Fruit fly (Drosophila melanogaster) whole organism, wandering third instar larva: ENCODE results near the gene TwdlY.

Experiments used
- Abd-B ChIP-seq: fragments of >200 bp; optimal IDR thresholded peaks from 2 replicates; lab custom pipeline; 2017; ENCODE audit warnings: missing biosample characterization, missing genetic modification characterization
- CG32264 ChIP-seq: fragments of 200-800 bp; sonication (Bioruptor generic); optimal IDR thresholded peaks from 2 replicates; lab custom pipeline; 2016; ENCODE audit warnings: missing biosample characterization, missing genetic modification characterization
- CG9705 ChIP-seq: fragments of 200-800 bp; sonication (Bioruptor generic); optimal IDR thresholded peaks from 2 replicates; lab custom pipeline; 2018; ENCODE audit warnings: missing biosample characterization, mild to moderate bottlenecking, missing genetic modification characterization
- CrebA ChIP-seq: fragments of 200-800 bp; sonication (Bioruptor generic); optimal IDR thresholded peaks from 2 replicates; lab custom pipeline; 2016; ENCODE audit warnings: missing biosample characterization, mild to moderate bottlenecking, missing genetic modification characterization, borderline replicate concordance
- Dfd ChIP-seq: fragments of >200 bp; optimal IDR thresholded peaks from 2 replicates; lab custom pipeline; 2017; ENCODE audit warnings: missing biosample characterization, missing genetic modification characterization
- Dif ChIP-seq: fragments of 200-275, 200-300 bp; sonication (Bioruptor generic); optimal IDR thresholded peaks from 2 replicates; lab custom pipeline; 2018; ENCODE audit warnings: missing biosample characterization, missing genetic modification characterization; ENCODE audit not compliant: partially characterized antibody
- GATAd ChIP-seq: sonication (Bioruptor generic); optimal IDR thresholded peaks from 2 replicates; lab custom pipeline; 2016; ENCODE audit warnings: missing biosample characterization, missing genetic modification characterization
- HLH106 ChIP-seq: fragments of 200-800 bp; optimal IDR thresholded peaks from 3 replicates; lab custom pipeline; 2019; ENCODE audit warnings: missing biosample characterization, mild to moderate bottlenecking, missing genetic modification characterization, moderate library complexity
- Hnf4 ChIP-seq: fragments of 200-800 bp; sonication (Bioruptor generic); optimal IDR thresholded peaks from 2 replicates; lab custom pipeline; 2016; ENCODE audit warnings: missing biosample characterization, mild to moderate bottlenecking, missing genetic modification characterization
- Hr78 ChIP-seq: fragments of >200 bp; optimal IDR thresholded peaks from 2 replicates; lab custom pipeline; 2017; ENCODE audit warnings: missing biosample characterization, missing genetic modification characterization
- Hr83 ChIP-seq: fragments of 200-300 bp; sonication (Bioruptor generic); optimal IDR thresholded peaks from 2 replicates; lab custom pipeline; 2016; ENCODE audit warnings: missing biosample characterization, mild to moderate bottlenecking, missing genetic modification characterization, moderate library complexity; ENCODE audit not compliant: poor library complexity, severe bottlenecking
- Jra ChIP-seq: sonication (Bioruptor generic); optimal IDR thresholded peaks from 2 replicates; lab custom pipeline; 2016; ENCODE audit warnings: missing biosample characterization, missing genetic modification characterization
- Mio ChIP-seq: sonication (Bioruptor generic); optimal IDR thresholded peaks from 2 replicates; lab custom pipeline; 2016; ENCODE audit warnings: missing biosample characterization, missing genetic modification characterization
- Myc ChIP-seq: fragments of >200 bp; optimal IDR thresholded peaks from 2 replicates; lab custom pipeline; 2017
- N ChIP-seq: fragments of >200 bp; optimal IDR thresholded peaks from 2 replicates; lab custom pipeline; 2018; ENCODE audit warnings: missing biosample characterization, missing external identifiers, missing genetic modification characterization
- OdsH ChIP-seq: fragments of 200-800 bp; sonication (Bioruptor generic); optimal IDR thresholded peaks from 2 replicates; lab custom pipeline; 2016; ENCODE audit warnings: missing biosample characterization, mild to moderate bottlenecking, missing genetic modification characterization
- Rel ChIP-seq, 2 experiments: fragments of 200-800 bp; sonication (Bioruptor generic) in 1 of 2; optimal IDR thresholded peaks; 2 replicates in 1 of 2; 3 replicates in 1 of 2; lab custom pipeline; 2016 to 2019; ENCODE audit warnings: mild to moderate bottlenecking in 2 of 2, missing biosample characterization in 2 of 2, missing genetic modification characterization in 2 of 2, moderate library complexity in 1 of 2
- Sp1 ChIP-seq: fragments of 200-800 bp; sonication (Bioruptor generic); optimal IDR thresholded peaks from 3 replicates; lab custom pipeline; 2019; ENCODE audit warnings: missing biosample characterization, mild to moderate bottlenecking, missing genetic modification characterization, moderate library complexity
- Vsx2 ChIP-seq: fragments of 200-300, 225-300 bp; sonication (Bioruptor generic); optimal IDR thresholded peaks from 2 replicates; lab custom pipeline; 2018; ENCODE audit warnings: missing biosample characterization, missing genetic modification characterization; ENCODE audit not compliant: partially characterized antibody
- br ChIP-seq: fragments of 200-800 bp; sonication (Bioruptor generic); optimal IDR thresholded peaks from 2 replicates; lab custom pipeline; 2016; ENCODE audit warnings: missing biosample characterization, missing genetic modification characterization
- brk ChIP-seq: fragments of 200-800 bp; sonication (Bioruptor generic); optimal IDR thresholded peaks from 2 replicates; lab custom pipeline; 2016; ENCODE audit warnings: missing biosample characterization, mild to moderate bottlenecking, missing genetic modification characterization
- dl ChIP-seq, 2 experiments: fragments of 175-275, 200-275 bp in 1 of 2; fragments of 200-275 bp in 1 of 2; sonication (Bioruptor generic); optimal IDR thresholded peaks; lab custom pipeline; 2018; ENCODE audit warnings: mild to moderate bottlenecking in 2 of 2, missing biosample characterization in 2 of 2, missing genetic modification characterization in 2 of 2, moderate library complexity in 2 of 2; ENCODE audit not compliant: partially characterized antibody in 2 of 2, insufficient read depth in 1 of 2
- dmrt93B ChIP-seq: fragments of 200-800 bp; sonication (Bioruptor generic); optimal IDR thresholded peaks from 2 replicates; lab custom pipeline; 2018; ENCODE audit warnings: missing biosample characterization, mild to moderate bottlenecking, missing genetic modification characterization
- dsf ChIP-seq: sonication (Bioruptor generic); optimal IDR thresholded peaks from 2 replicates; lab custom pipeline; 2016; ENCODE audit warnings: missing biosample characterization, missing genetic modification characterization, borderline replicate concordance
- ey ChIP-seq: fragments of 200-800 bp; sonication (Bioruptor generic); optimal IDR thresholded peaks from 2 replicates; lab custom pipeline; 2016; ENCODE audit warnings: missing biosample characterization, missing genetic modification characterization
- foxo ChIP-seq, 2 experiments: fragments of 200-800 bp; sonication (Bioruptor generic); optimal IDR thresholded peaks; 2 replicates in 1 of 2; 3 replicates in 1 of 2; lab custom pipeline; 2016 to 2017; ENCODE audit warnings: missing biosample characterization in 2 of 2, missing genetic modification characterization in 2 of 2
- fru ChIP-seq: fragments of 200-800 bp; sonication (Bioruptor generic); optimal IDR thresholded peaks from 3 replicates; lab custom pipeline; 2016; ENCODE audit warnings: missing biosample characterization, mild to moderate bottlenecking, missing genetic modification characterization
- h ChIP-seq: fragments of 200-800 bp; sonication (Bioruptor generic); optimal IDR thresholded peaks from 3 replicates; lab custom pipeline; 2016; ENCODE audit warnings: missing biosample characterization, mild to moderate bottlenecking, missing genetic modification characterization
- jim ChIP-seq: fragments of 175-275, 200-325 bp; sonication (Bioruptor generic); optimal IDR thresholded peaks from 2 replicates; lab custom pipeline; 2016; ENCODE audit warnings: missing biosample characterization, mild to moderate bottlenecking, missing genetic modification characterization
- lola ChIP-seq: fragments of >200 bp; optimal IDR thresholded peaks from 2 replicates; lab custom pipeline; 2017; ENCODE audit warnings: missing biosample characterization, missing genetic modification characterization
- pan ChIP-seq: fragments of >200 bp; optimal IDR thresholded peaks from 2 replicates; lab custom pipeline; 2017
- psq ChIP-seq: fragments of 200-800 bp; sonication (Bioruptor generic); optimal IDR thresholded peaks from 3 replicates; lab custom pipeline; 2017; ENCODE audit warnings: missing biosample characterization, mild to moderate bottlenecking, missing genetic modification characterization, moderate library complexity
- rgr ChIP-seq: fragments of 200-800 bp; sonication (Bioruptor generic); optimal IDR thresholded peaks from 3 replicates; lab custom pipeline; 2016; ENCODE audit warnings: missing biosample characterization, mild to moderate bottlenecking, missing genetic modification characterization
- sage ChIP-seq: fragments of 200-800 bp; sonication (Bioruptor generic); optimal IDR thresholded peaks from 2 replicates; lab custom pipeline; 2016; ENCODE audit warnings: missing biosample characterization, mild to moderate bottlenecking, missing genetic modification characterization
- sv ChIP-seq: fragments of 200-800 bp; sonication (Bioruptor generic); optimal IDR thresholded peaks from 3 replicates; lab custom pipeline; 2016; ENCODE audit warnings: missing biosample characterization, missing genetic modification characterization
- tai ChIP-seq: sonication (Bioruptor generic); optimal IDR thresholded peaks from 2 replicates; lab custom pipeline; 2016; ENCODE audit warnings: missing biosample characterization, missing genetic modification characterization
- usp ChIP-seq: fragments of >200 bp; optimal IDR thresholded peaks from 2 replicates; lab custom pipeline; 2017; ENCODE audit warnings: missing biosample characterization, missing genetic modification characterization
- woc ChIP-seq: sonication (Bioruptor generic); optimal IDR thresholded peaks from 2 replicates; lab custom pipeline; 2016; ENCODE audit warnings: missing biosample characterization, mild to moderate bottlenecking, missing genetic modification characterization

TwdlY gene

DNA sequence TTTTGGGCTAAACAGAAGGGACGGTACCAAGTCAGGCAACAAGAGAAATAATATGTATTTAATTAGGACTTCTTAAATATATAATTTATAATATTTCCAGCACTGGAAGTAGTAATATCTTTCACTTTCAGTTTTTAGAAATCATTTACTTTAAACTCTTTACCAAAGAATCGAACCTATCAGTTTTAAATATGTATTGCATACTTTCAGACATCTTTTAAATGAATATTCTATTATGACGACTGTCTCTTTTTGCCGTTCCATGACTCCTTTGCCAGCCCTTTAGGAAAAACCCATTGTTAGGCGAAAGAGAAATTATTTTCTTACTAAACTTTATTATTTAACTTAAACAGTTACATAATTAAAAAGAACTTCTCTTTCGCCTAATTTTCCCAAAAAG, 22.9 kb downstream of the TwdlY start:
- TF ChIP-seq HLH106 (tag; lab: Kevin White, UChicago) = no peak
- no peak for TF ChIP-seq CrebA
- no peak for TF ChIP-seq br (GFP tag; lab: Kevin White, UChicago)
- TF ChIP-seq Rel (GFP tag; optimal IDR thresholded peaks at IDR 0.05; lab: Kevin White, UChicago) = no peak
- no peak for TF ChIP-seq Rel (tag; optimal IDR thresholded peaks at IDR 0.05; lab: Kevin White, UChicago)
- TF ChIP-seq Hr83 (GFP tag; lab: Kevin White, UChicago) = no peak
- no peak for TF ChIP-seq CG32264 (GFP tag; lab: Kevin White, UChicago)
- TF ChIP-seq dsf (GFP tag; lab: Kevin White, UChicago) = no peak
- no peak for TF ChIP-seq fru (GFP tag; lab: Kevin White, UChicago)
- no peak for TF ChIP-seq usp (GFP tag; lab: Kevin White, UChicago)
- no peak for TF ChIP-seq pan (lab: Kevin White, UChicago)
- TF ChIP-seq Vsx2 = no peak
- no peak for TF ChIP-seq woc (GFP tag; lab: Kevin White, UChicago)
- no peak for TF ChIP-seq Dif (GFP tag; lab: Kevin White, UChicago)
- TF ChIP-seq lola (GFP tag; lab: Kevin White, UChicago) = no peak
- TF ChIP-seq Sp1 (GFP tag; lab: Kevin White, UChicago) = no peak

DNA sequence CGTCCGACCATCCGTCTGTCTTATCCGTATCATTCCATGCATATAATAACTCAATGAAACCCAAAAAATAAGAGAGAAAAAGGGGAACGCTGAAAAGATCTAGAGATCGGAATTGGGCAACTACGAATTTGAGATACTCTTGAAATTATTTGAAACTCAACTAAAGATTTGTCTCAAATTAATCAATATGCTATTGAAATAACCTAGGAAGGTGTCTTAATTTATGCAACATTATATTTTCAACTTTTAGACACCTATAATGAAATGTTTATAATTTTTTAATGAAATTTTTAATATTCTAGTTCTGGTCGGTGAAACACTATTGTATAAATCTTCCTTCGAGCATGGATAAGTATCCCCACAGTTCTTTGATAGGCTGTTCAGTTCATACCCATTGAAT, 25.8 kb downstream of the TwdlY start:
- no peak for TF ChIP-seq CG32264 (GFP tag; lab: Kevin White, UChicago)
- no peak for TF ChIP-seq Dfd
- TF ChIP-seq Vsx2 = no peak
- TF ChIP-seq, all 38 proteins: peak for 0

DNA sequence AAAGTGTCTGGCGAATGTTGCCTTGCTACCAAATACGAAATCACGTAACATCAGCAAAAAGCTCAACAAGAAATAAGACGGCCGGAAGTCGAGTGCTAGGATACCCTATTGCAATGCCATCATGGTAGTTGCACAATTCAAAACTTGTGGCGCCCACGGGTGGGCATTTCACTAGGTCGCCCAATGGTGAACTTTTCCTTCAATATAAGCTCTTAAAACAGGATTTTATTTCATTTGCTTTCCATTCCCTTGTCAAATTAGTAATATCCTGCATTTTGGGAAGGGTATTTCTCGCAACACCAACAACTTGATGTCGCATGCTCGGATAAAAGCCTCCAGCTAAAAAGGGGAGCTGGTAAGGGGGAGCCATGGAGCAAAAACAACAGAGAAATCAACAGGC, 26.8 kb downstream of the TwdlY start:
- no peak for TF ChIP-seq jim
- no peak for TF ChIP-seq tai (GFP tag; lab: Kevin White, UChicago)
- peak; percentile 68 for TF ChIP-seq ey (GFP tag; lab: Kevin White, UChicago)
- peak; percentile 71 for TF ChIP-seq HLH106 (tag; lab: Kevin White, UChicago)
- TF ChIP-seq Mio (GFP tag; lab: Kevin White, UChicago) = no peak
- no peak for TF ChIP-seq Abd-B (GFP tag; lab: Kevin White, UChicago)
- TF ChIP-seq woc (GFP tag; lab: Kevin White, UChicago) = peak; percentile 90
- no peak for TF ChIP-seq Rel (GFP tag; optimal IDR thresholded peaks at IDR 0.05; lab: Kevin White, UChicago)
- TF ChIP-seq Rel (tag; optimal IDR thresholded peaks at IDR 0.05; lab: Kevin White, UChicago) = no peak
- no peak for TF ChIP-seq pan (lab: Kevin White, UChicago)
- TF ChIP-seq br (GFP tag; lab: Kevin White, UChicago) = peak; percentile 69
- peak; percentile 67 for TF ChIP-seq Sp1 (GFP tag; lab: Kevin White, UChicago)
- TF ChIP-seq usp (GFP tag; lab: Kevin White, UChicago) = no peak
- no peak for TF ChIP-seq Myc
- TF ChIP-seq Hr83 (GFP tag; lab: Kevin White, UChicago) = no peak
- TF ChIP-seq Dif (GFP tag; lab: Kevin White, UChicago) = no peak
- TF ChIP-seq GATAd (GFP tag; lab: Kevin White, UChicago) = no peak
- no peak for TF ChIP-seq lola (GFP tag; lab: Kevin White, UChicago)
- TF ChIP-seq fru (GFP tag; lab: Kevin White, UChicago) = peak; percentile 76
- no peak for TF ChIP-seq Vsx2
- TF ChIP-seq rgr = peak; percentile 69
- no peak for TF ChIP-seq Hr78 (GFP tag; lab: Kevin White, UChicago)
- TF ChIP-seq brk (GFP tag; lab: Kevin White, UChicago) = no peak
- peak in 1 of 2 experiments; percentile 76 for TF ChIP-seq foxo (GFP tag; optimal IDR thresholded peaks at IDR 0.05; lab: Kevin White, UChicago)
- TF ChIP-seq OdsH (GFP tag; lab: Kevin White, UChicago) = peak; percentile 42
- TF ChIP-seq CrebA = no peak
- peak; percentile 77 for TF ChIP-seq h (GFP tag; lab: Kevin White, UChicago)
- TF ChIP-seq dsf (GFP tag; lab: Kevin White, UChicago) = no peak
- TF ChIP-seq Hnf4 (GFP tag; lab: Kevin White, UChicago) = peak; percentile 35
- no peak for TF ChIP-seq Jra (GFP tag; lab: Kevin White, UChicago)
- TF ChIP-seq sv (GFP tag; lab: Kevin White, UChicago) = no peak
- TF ChIP-seq sage (GFP tag; lab: Kevin White, UChicago) = peak; percentile 61
- peak; percentile 58 for TF ChIP-seq psq
- no peak for TF ChIP-seq dl (GFP tag; optimal IDR thresholded peaks at IDR 0.05; lab: Kevin White, UChicago; ENCODE audit: insufficient read depth in 1 of 2, partially characterized antibody in 2 of 2)
- TF ChIP-seq Dfd = no peak
- no peak for TF ChIP-seq CG9705 (GFP tag; lab: Kevin White, UChicago)
- no peak for TF ChIP-seq CG32264 (GFP tag; lab: Kevin White, UChicago)
- peak; percentile 64 for TF ChIP-seq dmrt93B
- TF ChIP-seq N (GFP tag; lab: Kevin White, UChicago) = no peak
